Worm (Caenorhabditis elegans) whole organism, late embryonic: ENCODE data around the gene ptr-19.

Experiments
- ceh-22 ChIP-seq: sonication (generic microtip); optimal IDR thresholded peaks from 2 replicates; lab custom pipeline; 2017; ENCODE audit warnings: missing biosample characterization, missing genetic modification characterization
- dve-1 ChIP-seq: sonication (generic microtip); optimal IDR thresholded peaks from 2 replicates; lab custom pipeline; 2017; ENCODE audit warnings: antibody characterized with exemption, mild to moderate bottlenecking, missing genetic modification characterization, missing compliant biosample characterization
- eyg-1 ChIP-seq: sonication (generic microtip); optimal IDR thresholded peaks from 2 replicates; lab custom pipeline; 2016; ENCODE audit warnings: missing genotype, missing genetic modification characterization, missing compliant biosample characterization
- fkh-6 ChIP-seq: sonication (generic microtip); optimal IDR thresholded peaks from 2 replicates; lab custom pipeline; 2016; ENCODE audit warnings: missing genetic modification characterization, missing compliant biosample characterization
- gmeb-2 ChIP-seq: sonication (generic microtip); optimal IDR thresholded peaks from 2 replicates; lab custom pipeline; 2016; ENCODE audit warnings: missing genetic modification characterization, inconsistent platforms, missing compliant biosample characterization
- pqm-1 ChIP-seq: sonication (generic microtip); optimal IDR thresholded peaks from 2 replicates; lab custom pipeline; 2016; ENCODE audit warnings: missing genetic modification characterization, missing compliant biosample characterization
- pros-1 ChIP-seq: fragments of 150-350 bp; optimal IDR thresholded peaks from 2 replicates; lab custom pipeline; 2014; ENCODE audit warnings: missing biosample characterization, missing genetic modification reagents, missing genetic modification characterization
- sox-4 ChIP-seq: sonication (generic microtip); optimal IDR thresholded peaks from 2 replicates; lab custom pipeline; 2017; ENCODE audit warnings: mild to moderate bottlenecking, missing genetic modification characterization, inconsistent platforms, missing compliant biosample characterization
- unc-55 ChIP-seq: sonication (generic microtip); optimal IDR thresholded peaks from 2 replicates; lab custom pipeline; 2017; ENCODE audit warnings: missing biosample characterization, missing genetic modification reagents, missing genetic modification characterization

- no peak for TF ChIP-seq eyg-1
- no peak for TF ChIP-seq sox-4 (tag; lab: Kevin White, UChicago)
- no peak for TF ChIP-seq fkh-6
- TF ChIP-seq ceh-22 = no peak
- no peak for TF ChIP-seq dve-1 (tag; lab: Kevin White, UChicago)
- TF ChIP-seq gmeb-2 (tag; lab: Kevin White, UChicago) = no peak
- TF ChIP-seq pros-1 (tag; lab: Kevin White, UChicago) = no peak
- TF ChIP-seq pqm-1 (tag; lab: Kevin White, UChicago) = no peak
- TF ChIP-seq unc-55 (GFP tag; lab: Kevin White, UChicago) = no peak
Measured at ce11 chrIII:10805172-10805571, 23.5 kb downstream of the ptr-19 start.
